Fruit fly (Drosophila melanogaster): ENCODE measurements around the gene CIAPIN1.
A peak's percentile ranks its signal among the peaks of the same experiment; 100 is the strongest.

CIAPIN1 gene

dm6 chr2L:15056359-15057220 is 17.9 kb upstream of the CIAPIN1 start (continued):
- TF ChIP-seq Asciz (GFP tag; optimal IDR thresholded peaks at IDR 0.05) (peak; percentile 85), Dbx (GFP tag; IDR thresholded peaks at IDR 0.05) (0 out of 3 replicates have a peak, but pooled peaks have one; percentile 35), repo (GFP tag; optimal IDR thresholded peaks at IDR 0.05) (no peak), nerfin-1 (tag; optimal IDR thresholded peaks at IDR 0.05) (peak; percentile 78), da (GFP tag; optimal IDR thresholded peaks at IDR 0.05) (no peak), fd64A (GFP tag; optimal IDR thresholded peaks at IDR 0.05) (no peak), Fer2 (tag; optimal IDR thresholded peaks at IDR 0.05) (peak; percentile 14), CG10209 (GFP tag; optimal IDR thresholded peaks at IDR 0.05) (peak; percentile 69), CG12219 (GFP tag; optimal IDR thresholded peaks at IDR 0.05) (peak; percentile 53), CG10274 (GFP tag; optimal IDR thresholded peaks at IDR 0.05) (peak; percentile 43), NC2α (GFP tag; optimal IDR thresholded peaks at IDR 0.05) (no peak), Sry-β (GFP tag; optimal IDR thresholded peaks at IDR 0.05) (peak; percentile 21), Med (GFP tag) (peak; percentile 80), dan (GFP tag; IDR thresholded peaks at IDR 0.05) (no peak), Fer1 (GFP tag; optimal IDR thresholded peaks at IDR 0.05) (peak; percentile 72), CG1024 (GFP tag; IDR thresholded peaks at IDR 0.05) (peak; percentile 47), dmrt99B (tag; optimal IDR thresholded peaks at IDR 0.05) (peak; percentile 86), CG4730 (GFP tag; IDR thresholded peaks at IDR 0.05) (0 out of 2 replicates have a peak, but pooled peaks have one; percentile 37), Ada2b (GFP tag; IDR thresholded peaks at IDR 0.05) (peak; percentile 67; the same call in 1 of the 2 replicates), Rx (GFP tag; IDR thresholded peaks at IDR 0.05) (no peak; the same call in 1 of the 2 replicates), en (GFP tag; optimal IDR thresholded peaks at IDR 0.05) (no peak), CG17328 (GFP tag; IDR thresholded peaks at IDR 0.05) (peak; percentile 76), Opbp (GFP tag; IDR thresholded peaks at IDR 0.05; ENCODE audit: partially characterized antibody) (0 out of 3 replicates have a peak, but pooled peaks have one; percentile 21), fru (optimal IDR thresholded peaks at IDR 0.05) (no peak), CG32532 (GFP tag; IDR thresholded peaks at IDR 0.05) (peak; percentile 57; the same call in 1 of the 2 replicates), jigr1 (GFP tag; IDR thresholded peaks at IDR 0.05) (0 out of 3 replicates have a peak, but pooled peaks have one; percentile 29), YL-1 (GFP tag; optimal IDR thresholded peaks at IDR 0.05) (no peak), lbe (GFP tag; optimal IDR thresholded peaks at IDR 0.05) (peak; percentile 59), CG14441 (GFP tag; IDR thresholded peaks at IDR 0.05) (no peak), dati (GFP tag; IDR thresholded peaks at IDR 0.05) (no peak), hth (optimal IDR thresholded peaks at IDR 0.05) (no peak), grau (tag; optimal IDR thresholded peaks at IDR 0.05) (peak; percentile 68), luna (GFP tag; optimal IDR thresholded peaks at IDR 0.05) (no peak), z (GFP tag; IDR thresholded peaks at IDR 0.05) (no peak), CG17359 (tag; optimal IDR thresholded peaks at IDR 0.05) (peak; percentile 78), exex (tag; optimal IDR thresholded peaks at IDR 0.05) (peak; percentile 19), tx (GFP tag; optimal IDR thresholded peaks at IDR 0.05) (peak; percentile 3), CG6272 (GFP tag; IDR thresholded peaks at IDR 0.05) (no peak), mirr (GFP tag; optimal IDR thresholded peaks at IDR 0.05) (no peak), Camta (GFP tag; optimal IDR thresholded peaks at IDR 0.05) (peak; percentile 47), Neu2 (GFP tag; optimal IDR thresholded peaks at IDR 0.05; ENCODE audit: borderline replicate concordance) (no peak), CG14710 (tag; optimal IDR thresholded peaks at IDR 0.05) (peak; percentile 91), row (GFP tag; IDR thresholded peaks at IDR 0.05) (peak; percentile 75), cas (GFP tag; IDR thresholded peaks at IDR 0.05) (no peak), sob (GFP tag; IDR thresholded peaks at IDR 0.05) (peak; percentile 46; the same call in 1 of the 2 replicates), seq (GFP tag; IDR thresholded peaks at IDR 0.05) (peak; percentile 52), Hmx (GFP tag; optimal IDR thresholded peaks at IDR 0.05) (no peak), Gug (GFP tag; IDR thresholded peaks at IDR 0.05) (peak; percentile 35; the same call in 1 of the 4 replicates), ttk (GFP tag; IDR thresholded peaks at IDR 0.05) (peak; percentile 72), CG7271 (tag; optimal IDR thresholded peaks at IDR 0.05) (peak; percentile 44)
